Worm (Caenorhabditis elegans): ENCODE measurements around the gene nse-4.

DNA sequence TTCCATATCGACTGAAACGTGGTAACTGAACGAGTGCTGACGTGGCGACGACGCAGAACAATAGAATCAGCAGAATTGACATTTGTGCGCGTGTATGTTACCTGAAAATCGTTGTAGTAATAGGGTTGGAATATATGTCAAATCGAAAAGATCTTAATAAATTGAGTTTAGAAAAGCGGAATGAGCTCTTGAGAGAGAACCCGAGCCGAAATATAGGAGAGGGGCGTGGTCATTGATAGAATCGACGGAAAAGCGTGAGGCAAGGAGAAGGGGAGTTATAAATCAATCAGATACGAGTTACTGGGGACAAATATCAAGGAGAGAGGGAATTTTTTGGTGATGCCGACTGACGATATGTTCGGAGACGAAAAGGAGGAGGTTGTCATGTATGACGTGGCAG lies 30.0 kb downstream of the nse-4 start, which contains the start of gene M04B2.6:
- TF ChIP-seq tbx-2 (tag; optimal IDR thresholded peaks at IDR 0.05) (no peak), unc-62 (GFP tag; optimal IDR thresholded peaks at IDR 0.05) (no peak), ztf-11 (tag; optimal IDR thresholded peaks at IDR 0.05) (no peak), pha-4 (tag; optimal IDR thresholded peaks at IDR 0.05) (no peak), elt-3 (tag; optimal IDR thresholded peaks at IDR 0.05) (no peak), ZK546.5 (tag; optimal IDR thresholded peaks at IDR 0.05) (no peak), egl-5 (tag; optimal IDR thresholded peaks at IDR 0.05) (no peak), aly-2 (tag; optimal IDR thresholded peaks at IDR 0.05) (no peak), nhr-76 (tag; optimal IDR thresholded peaks at IDR 0.05) (no peak), skn-1 (tag; optimal IDR thresholded peaks at IDR 0.05) (no peak), R02D3.7 (tag; optimal IDR thresholded peaks at IDR 0.05) (no peak), mml-1 (tag; optimal IDR thresholded peaks at IDR 0.05) (no peak)
